Fruit fly (Drosophila melanogaster) whole organism, embryonic: Measurements from ENCODE around the gene CG8065.

Source experiments
- CG12104 ChIP-seq: fragments of 200-800 bp; sonication (Bioruptor generic); optimal IDR thresholded peaks from 3 replicates; lab custom pipeline; 2016; ENCODE audit warnings: missing biosample characterization, missing genetic modification characterization
- CG12659 ChIP-seq: fragments of 200-800 bp; sonication (Bioruptor generic); optimal IDR thresholded peaks from 3 replicates; lab custom pipeline; 2017; ENCODE audit warnings: mild to moderate bottlenecking, missing biosample characterization, missing genetic modification reagents, missing genetic modification characterization
- CG12744 ChIP-seq: fragments of 200-800 bp; sonication (Bioruptor generic); optimal IDR thresholded peaks from 2 replicates; lab custom pipeline; 2016; ENCODE audit warnings: missing biosample characterization, missing genetic modification characterization
- CG13123 ChIP-seq: fragments of 200-800 bp; sonication (Bioruptor generic); optimal IDR thresholded peaks from 2 replicates; lab custom pipeline; 2016; ENCODE audit warnings: missing biosample characterization, missing genetic modification characterization
- CG8478 ChIP-seq: fragments of >200 bp; optimal IDR thresholded peaks from 2 replicates; lab custom pipeline; 2018
- Optix ChIP-seq: fragments of 200-800 bp; sonication (Bioruptor generic); IDR thresholded peaks from 3 replicates; pipeline ENCODE4 v1.3.6; 2022; ENCODE audit warnings: missing biosample characterization, missing genetic modification characterization
- wek ChIP-seq: fragments of 200-800 bp; sonication (Bioruptor generic); optimal IDR thresholded peaks from 3 replicates; lab custom pipeline; 2018; ENCODE audit warnings: missing biosample characterization, mild to moderate bottlenecking, missing genetic modification characterization, moderate library complexity
- zf30C ChIP-seq: fragments of 200-800 bp; sonication (Bioruptor generic); optimal IDR thresholded peaks from 3 replicates; lab custom pipeline; 2018; ENCODE audit warnings: missing biosample characterization, mild to moderate bottlenecking, missing genetic modification characterization

- TF ChIP-seq CG12104 (GFP tag; lab: Kevin White, UChicago) (no peak), CG8478 (lab: Kevin White, UChicago) (no peak), CG12744 (GFP tag; lab: Kevin White, UChicago) (no peak), CG12659 (GFP tag; lab: Kevin White, UChicago) (no peak), Optix (GFP tag; lab: Robert Waterston, UW) (no peak), wek (GFP tag; lab: Kevin White, UChicago) (no peak), zf30C (no peak), CG13123 (GFP tag; lab: Kevin White, UChicago) (no peak)
Observed at dm6 chr3L:10166923-10167322, 48.5 kb upstream of the CG8065 start, which contains the start of gene CG6628.
